Worm (Caenorhabditis elegans) whole organism, young adult: ENCODE data around the gene K08F8.7.

Experiments used
- K12H6.12 ChIP-seq: fragments of 200-800 bp; sonication (Bioruptor generic); optimal IDR thresholded peaks from 2 replicates; lab custom pipeline; 2018; ENCODE audit warnings: mild to moderate bottlenecking, missing genetic modification characterization, missing compliant biosample characterization
- ceh-40 ChIP-seq: fragments of 200-800 bp; sonication (Bioruptor generic); IDR thresholded peaks from 2 replicates; pipeline ENCODE4 v1.3.6; 2022; ENCODE audit warnings: missing genetic modification characterization, missing compliant biosample characterization
- egl-18 ChIP-seq: fragments of 200-800 bp; sonication (Bioruptor generic); IDR thresholded peaks from 2 replicates; pipeline ENCODE4 v1.3.6; 2022; ENCODE audit warnings: missing genetic modification reagents, missing genetic modification characterization, missing compliant biosample characterization
- lag-1 ChIP-seq: fragments of 200-800 bp; sonication (Bioruptor generic); IDR thresholded peaks from 2 replicates; pipeline ENCODE4 v1.3.6; 2022; ENCODE audit warnings: missing genetic modification reagents, missing genetic modification characterization, missing compliant biosample characterization
- lin-35 ChIP-seq, 3 experiments: fragments of 150-350 bp in 2 of 3; sonication (generic microtip) in 1 of 3; optimal IDR thresholded peaks; 2 replicates each; lab custom pipeline; 2014 to 2018; ENCODE audit warnings: missing biosample characterization in 3 of 3, missing genetic modification characterization in 3 of 3, missing genetic modification reagents in 3 of 3
- unc-62 ChIP-seq: fragments of 150-350 bp; optimal IDR thresholded peaks from 2 replicates; lab custom pipeline; 2014; ENCODE audit warnings: missing biosample characterization, missing genetic modification reagents, missing genetic modification characterization
- ztf-3 ChIP-seq: fragments of 200-800 bp; sonication (Bioruptor generic); optimal IDR thresholded peaks from 2 replicates; lab custom pipeline; 2018; ENCODE audit warnings: mild to moderate bottlenecking, missing genetic modification characterization, missing compliant biosample characterization

- TF ChIP-seq unc-62 (GFP tag; lab: Kevin White, UChicago) (no peak), ceh-40 (GFP tag; lab: Robert Waterston, UW) (no peak), egl-18 (no peak), K12H6.12 (tag; lab: Kevin White, UChicago) (no peak), lin-35 (GFP tag; optimal IDR thresholded peaks at IDR 0.05; lab: Kevin White, UChicago) (no peak), lag-1 (GFP tag; lab: Robert Waterston, UW) (no peak), ztf-3 (no peak)
These were observed 28.3 kb upstream of the K08F8.7 start, which contains the start of gene sgn-1 for ce11 chrII:8783451-8783967.
